Worm (Caenorhabditis elegans) whole organism, L4 larva: Measurements from ENCODE around the gene W08F4.7.

ENCODE experiments used
- aly-2 ChIP-seq: sonication (generic microtip); optimal IDR thresholded peaks from 2 replicates; lab custom pipeline; 2018; ENCODE audit warnings: missing biosample characterization, missing genetic modification characterization
- egl-27 ChIP-seq: sonication (generic microtip); optimal IDR thresholded peaks from 3 replicates; lab custom pipeline; 2017; ENCODE audit warnings: missing biosample characterization, missing genetic modification reagents, missing genetic modification characterization
- fkh-10 ChIP-seq: fragments of 150-350 bp; optimal IDR thresholded peaks from 2 replicates; lab custom pipeline; 2014; ENCODE audit warnings: missing biosample characterization, missing genetic modification reagents, missing genetic modification characterization
- lin-15B ChIP-seq: fragments of 150-350 bp; sonication (generic microtip); optimal IDR thresholded peaks from 3 replicates; lab custom pipeline; 2014; ENCODE audit warnings: missing biosample characterization, missing genetic modification characterization
- nhr-28 ChIP-seq: fragments of 150-350 bp; optimal IDR thresholded peaks from 2 replicates; lab custom pipeline; 2014; ENCODE audit warnings: missing biosample characterization, missing genetic modification characterization
- nhr-76 ChIP-seq: fragments of 150-350 bp; optimal IDR thresholded peaks from 2 replicates; lab custom pipeline; 2014; ENCODE audit warnings: missing biosample characterization, missing genetic modification characterization
- pha-4 ChIP-seq, 2 experiments: fragments of 150-350 bp in 1 of 2; fragments of 200-800 bp in 1 of 2; sonication (Bioruptor generic) in 1 of 2; IDR thresholded peaks in 1 of 2; optimal IDR thresholded peaks in 1 of 2; 2 replicates each; pipeline versions ENCODE4 v1.3.6 to Lab custom; 2014 to 2022; ENCODE audit warnings: missing genetic modification characterization in 2 of 2, missing genetic modification reagents in 2 of 2, missing biosample characterization in 1 of 2, missing compliant biosample characterization in 1 of 2
- skn-1 ChIP-seq: fragments of 150-350 bp; optimal IDR thresholded peaks from 2 replicates; lab custom pipeline; 2014; ENCODE audit warnings: missing biosample characterization, missing genetic modification characterization
- spr-1 ChIP-seq: sonication (generic microtip); optimal IDR thresholded peaks from 2 replicates; lab custom pipeline; 2016; ENCODE audit warnings: mild to moderate bottlenecking, missing genetic modification characterization, missing compliant biosample characterization
- unc-130 ChIP-seq: sonication (generic microtip); optimal IDR thresholded peaks from 2 replicates; lab custom pipeline; 2016; ENCODE audit warnings: missing genetic modification reagents, missing genetic modification characterization, missing compliant biosample characterization
- vab-7 ChIP-seq: fragments of 200-800 bp; sonication (Bioruptor generic); IDR thresholded peaks from 2 replicates; pipeline ENCODE4 v1.3.6; 2022; ENCODE audit warnings: missing genetic modification reagents, missing genetic modification characterization, missing compliant biosample characterization
- ztf-11 ChIP-seq: fragments of 150-350 bp; optimal IDR thresholded peaks from 2 replicates; lab custom pipeline; 2014; ENCODE audit warnings: missing biosample characterization, missing genetic modification characterization

- TF ChIP-seq skn-1 (tag; lab: Kevin White, UChicago), result no peak
- TF ChIP-seq nhr-76 (tag; lab: Kevin White, UChicago), result no peak
- no peak for TF ChIP-seq vab-7 (GFP tag; lab: Robert Waterston, UW)
- no peak for TF ChIP-seq fkh-10 (GFP tag; lab: Kevin White, UChicago)
- no peak for TF ChIP-seq pha-4 (GFP tag; IDR thresholded peaks at IDR 0.05; lab: Robert Waterston, UW)
- no peak for TF ChIP-seq pha-4 (tag; optimal IDR thresholded peaks at IDR 0.05; lab: Kevin White, UChicago)
- TF ChIP-seq lin-15B (tag; lab: Kevin White, UChicago), result no peak
- TF ChIP-seq nhr-28 (tag; lab: Kevin White, UChicago), result no peak
- TF ChIP-seq spr-1 (tag; lab: Kevin White, UChicago), result no peak
- no peak for TF ChIP-seq aly-2 (tag; lab: Kevin White, UChicago)
- no peak for TF ChIP-seq ztf-11
- TF ChIP-seq egl-27 (tag; lab: Kevin White, UChicago), result no peak
- TF ChIP-seq unc-130 (GFP tag; lab: Kevin White, UChicago), result no peak
These were observed 37.2 kb upstream of the W08F4.7 start for ce11 chrII:614701-615100.
